Worm (Caenorhabditis elegans): ENCODE measurements around the gene pdf-2.

Gene pdf-2

ce11 chrX:2210164-2210563, 47.0 kb downstream of the pdf-2 start:
- TF ChIP-seq egl-43 (GFP tag; IDR thresholded peaks at IDR 0.05) (0 out of 2 replicates have a peak, but pooled peaks have one; percentile 48), daf-8 (GFP tag; IDR thresholded peaks at IDR 0.05) (no peak), nhr-111 (GFP tag; optimal IDR thresholded peaks at IDR 0.05) (no peak), zip-2 (tag; optimal IDR thresholded peaks at IDR 0.05) (no peak), F26F4.8 (GFP tag; conservative IDR thresholded peaks at IDR 0.05) (no peak)

- TF ChIP-seq aha-1 (tag) (peak; percentile 75), dve-1 (tag; optimal IDR thresholded peaks at IDR 0.05; ENCODE audit: insufficient read depth) (no peak)
These were observed 47.6 kb downstream of the pdf-2 start, which contains the start of gene peb-1 for ce11 chrX:2210751-2211150. TSS of gene peb-1 (plus strand) at chrX:2211051.

- no peak for TF ChIP-seq daf-12 (tag; optimal IDR thresholded peaks at IDR 0.05)
- no peak for TF ChIP-seq ZK546.5 (tag; optimal IDR thresholded peaks at IDR 0.05)
- no peak for TF ChIP-seq egl-27 (tag; optimal IDR thresholded peaks at IDR 0.05)
- no peak for TF ChIP-seq lin-38 (GFP tag; IDR thresholded peaks at IDR 0.05)
- TF ChIP-seq T20F7.1 (GFP tag; optimal IDR thresholded peaks at IDR 0.05), result no peak
- TF ChIP-seq mdl-1 (tag; optimal IDR thresholded peaks at IDR 0.05), result no peak
- TF ChIP-seq F26F4.8 (GFP tag; conservative IDR thresholded peaks at IDR 0.05), result no peak
- peak; percentile 11 for TF ChIP-seq mes-2 (tag; optimal IDR thresholded peaks at IDR 0.05; ENCODE audit: poor library complexity, severe bottlenecking)
- no peak for TF ChIP-seq F49E8.2 (tag; optimal IDR thresholded peaks at IDR 0.05; ENCODE audit: borderline replicate concordance)
- TF ChIP-seq nhr-42 (GFP tag; IDR thresholded peaks at IDR 0.05), result 0 out of 2 replicates have a peak, but pooled peaks have one; percentile 8
- no peak for TF ChIP-seq nhr-237 (tag; optimal IDR thresholded peaks at IDR 0.05)
- no peak for TF ChIP-seq dmd-9 (GFP tag; IDR thresholded peaks at IDR 0.05)
- 0 out of 2 replicates have a peak, but pooled peaks have one; percentile 24 for TF ChIP-seq egl-43 (GFP tag; IDR thresholded peaks at IDR 0.05)
- no peak for TF ChIP-seq ztf-11 (tag; optimal IDR thresholded peaks at IDR 0.05)
- TF ChIP-seq ceh-28 (tag; optimal IDR thresholded peaks at IDR 0.05), result no peak
- no peak for TF ChIP-seq Y48G9A.11 (GFP tag; IDR thresholded peaks at IDR 0.05)
- TF ChIP-seq vab-7 (GFP tag; IDR thresholded peaks at IDR 0.05), result no peak
- TF ChIP-seq set-16 (GFP tag; IDR thresholded peaks at IDR 0.05), result peak; percentile 63
- TF ChIP-seq nhr-10 (tag; optimal IDR thresholded peaks at IDR 0.05), result no peak
- no peak for TF ChIP-seq unc-62 (GFP tag; optimal IDR thresholded peaks at IDR 0.05 in 1 of 2)
- no peak for TF ChIP-seq unc-62 (tag; optimal IDR thresholded peaks at IDR 0.05)
- no peak for TF ChIP-seq ctbp-1 (GFP tag; IDR thresholded peaks at IDR 0.05)
These were observed 49.0 kb downstream of the pdf-2 start for ce11 chrX:2212141-2212540.

ce11 chrX:2212712-2213111, 49.5 kb downstream of the pdf-2 start:
- peak in 1 of 2 experiments; percentile 66 for TF ChIP-seq unc-62 (GFP tag; optimal IDR thresholded peaks at IDR 0.05 in 1 of 2)
- no peak for TF ChIP-seq unc-62 (tag; optimal IDR thresholded peaks at IDR 0.05)
- no peak for TF ChIP-seq fos-1 (tag; optimal IDR thresholded peaks at IDR 0.05)
- no peak for TF ChIP-seq cey-2 (tag; optimal IDR thresholded peaks at IDR 0.05; ENCODE audit: borderline replicate concordance, insufficient read depth)

Data from whole organism, L4 larva.